Worm (Caenorhabditis elegans) whole organism, L3 larva: ENCODE results near the gene C25G4.3.
"Not testable (repeated sequence)": the region's sequence is repeated elsewhere in the genome, so short reads cannot be mapped to it uniquely, and the experiment has no call there.

Source experiments
- R02D3.7 ChIP-seq: fragments of 150-350 bp; optimal IDR thresholded peaks from 2 replicates; lab custom pipeline; 2014; ENCODE audit warnings: missing biosample characterization, missing genetic modification characterization
- ZK546.5 ChIP-seq: sonication (generic microtip); optimal IDR thresholded peaks from 2 replicates; lab custom pipeline; 2017; ENCODE audit warnings: missing biosample characterization, missing genetic modification characterization
- aly-2 ChIP-seq: fragments of 150-350 bp; optimal IDR thresholded peaks from 2 replicates; lab custom pipeline; 2014; ENCODE audit warnings: missing biosample characterization, missing genetic modification characterization
- ceh-16 ChIP-seq: sonication (generic microtip); optimal IDR thresholded peaks from 2 replicates; lab custom pipeline; 2017; ENCODE audit warnings: missing biosample characterization, missing genetic modification characterization
- ceh-28 ChIP-seq: fragments of 150-350 bp; optimal IDR thresholded peaks from 2 replicates; lab custom pipeline; 2014; ENCODE audit warnings: missing biosample characterization, missing genetic modification reagents, missing genetic modification characterization
- ceh-82 ChIP-seq: fragments of 150-350 bp; optimal IDR thresholded peaks from 2 replicates; lab custom pipeline; 2014; ENCODE audit warnings: missing biosample characterization, missing genetic modification characterization
- ceh-9 ChIP-seq: sonication (generic microtip); optimal IDR thresholded peaks from 2 replicates; lab custom pipeline; 2018; ENCODE audit warnings: missing biosample characterization, missing genetic modification characterization
- egl-27 ChIP-seq: sonication (generic microtip); optimal IDR thresholded peaks from 4 replicates; lab custom pipeline; 2017; ENCODE audit warnings: missing biosample characterization, missing genetic modification reagents, missing genetic modification characterization
- egl-5 ChIP-seq: fragments of 150-350 bp; optimal IDR thresholded peaks from 2 replicates; lab custom pipeline; 2017; ENCODE audit warnings: missing biosample characterization, missing genetic modification reagents, missing genetic modification characterization, inconsistent platforms
- elt-1 ChIP-seq: fragments of 150-350 bp; optimal IDR thresholded peaks from 2 replicates; lab custom pipeline; 2014; ENCODE audit warnings: missing biosample characterization, missing genetic modification characterization
- elt-3 ChIP-seq, 3 experiments: fragments of 150-350 bp in 1 of 3; sonication (generic microtip) in 2 of 3; optimal IDR thresholded peaks; 2 replicates in 2 of 3; 4 replicates in 1 of 3; lab custom pipeline; 2014 to 2017; ENCODE audit warnings: missing biosample characterization in 3 of 3, missing genetic modification characterization in 3 of 3
- eor-1 ChIP-seq, 2 experiments: fragments of 150-350 bp; optimal IDR thresholded peaks; 2 replicates each; lab custom pipeline; 2014 to 2018; ENCODE audit warnings: missing biosample characterization in 2 of 2, missing genetic modification characterization in 2 of 2
- fkh-10 ChIP-seq: sonication (generic microtip); optimal IDR thresholded peaks from 2 replicates; lab custom pipeline; 2017; ENCODE audit warnings: missing biosample characterization, missing genetic modification reagents, missing genetic modification characterization
- fkh-2 ChIP-seq: fragments of 150-350 bp; optimal IDR thresholded peaks from 2 replicates; lab custom pipeline; 2014; ENCODE audit warnings: missing biosample characterization, missing genetic modification reagents, missing genetic modification characterization
- jun-1 ChIP-seq: fragments of 150-350 bp; optimal IDR thresholded peaks from 2 replicates; lab custom pipeline; 2014; ENCODE audit warnings: missing biosample characterization, missing genetic modification reagents, missing genetic modification characterization
- lsy-12 ChIP-seq: sonication (generic microtip); optimal IDR thresholded peaks from 2 replicates; lab custom pipeline; 2016; ENCODE audit warnings: mild to moderate bottlenecking, missing genetic modification characterization, missing compliant biosample characterization
- mdl-1 ChIP-seq: fragments of 150-350 bp; optimal IDR thresholded peaks from 2 replicates; lab custom pipeline; 2014; ENCODE audit warnings: missing biosample characterization, missing genetic modification characterization
- mml-1 ChIP-seq: fragments of 150-350 bp; sonication (generic microtip); optimal IDR thresholded peaks from 3 replicates; lab custom pipeline; 2014; ENCODE audit warnings: missing biosample characterization, missing genetic modification characterization
- nfya-1 ChIP-seq: sonication (generic microtip); optimal IDR thresholded peaks from 2 replicates; lab custom pipeline; 2017; ENCODE audit warnings: missing genetic modification characterization, mild to moderate bottlenecking, missing compliant biosample characterization, antibody characterized with exemption, moderate library complexity; ENCODE audit not compliant: insufficient read depth
- nhr-11 ChIP-seq: fragments of 150-350 bp; optimal IDR thresholded peaks from 2 replicates; lab custom pipeline; 2014; ENCODE audit warnings: missing biosample characterization, missing genetic modification characterization
- nhr-12 ChIP-seq: fragments of 150-350 bp; optimal IDR thresholded peaks from 2 replicates; lab custom pipeline; 2014; ENCODE audit warnings: missing biosample characterization, missing genetic modification characterization
- nhr-23 ChIP-seq: fragments of 150-350 bp; optimal IDR thresholded peaks from 2 replicates; lab custom pipeline; 2014; ENCODE audit warnings: missing biosample characterization, missing genetic modification reagents, missing genetic modification characterization
- nhr-25 ChIP-seq: sonication (generic microtip); optimal IDR thresholded peaks from 2 replicates; lab custom pipeline; 2017; ENCODE audit warnings: missing biosample characterization, missing genetic modification characterization
- nhr-43 ChIP-seq: sonication (generic microtip); optimal IDR thresholded peaks from 2 replicates; lab custom pipeline; 2016; ENCODE audit warnings: mild to moderate bottlenecking, missing genetic modification characterization, missing compliant biosample characterization; ENCODE audit not compliant: poor library complexity, severe bottlenecking
- nhr-67 ChIP-seq: fragments of 150-350 bp; optimal IDR thresholded peaks from 2 replicates; lab custom pipeline; 2014; ENCODE audit warnings: missing biosample characterization, missing genetic modification characterization
- nhr-76 ChIP-seq: fragments of 150-350 bp; sonication (generic microtip); optimal IDR thresholded peaks from 5 replicates; lab custom pipeline; 2014; ENCODE audit warnings: missing biosample characterization, missing genetic modification characterization
- pqm-1 ChIP-seq: fragments of 150-350 bp; optimal IDR thresholded peaks from 2 replicates; lab custom pipeline; 2017; ENCODE audit warnings: missing biosample characterization, missing genetic modification characterization, inconsistent platforms
- snpc-4 ChIP-seq: fragments of 150-350 bp; optimal IDR thresholded peaks from 2 replicates; lab custom pipeline; 2014; ENCODE audit warnings: missing biosample characterization, missing genetic modification characterization
- tbx-2 ChIP-seq: sonication (generic microtip); optimal IDR thresholded peaks from 2 replicates; lab custom pipeline; 2016; ENCODE audit warnings: mild to moderate bottlenecking, missing genetic modification characterization, missing compliant biosample characterization
- unc-39 ChIP-seq: sonication (generic microtip); optimal IDR thresholded peaks from 4 replicates; lab custom pipeline; 2017; ENCODE audit warnings: missing biosample characterization, missing genetic modification characterization
- unc-62 ChIP-seq: fragments of 150-350 bp; sonication (generic microtip); optimal IDR thresholded peaks from 4 replicates; lab custom pipeline; 2014; ENCODE audit warnings: missing biosample characterization, missing genetic modification reagents, missing genetic modification characterization
- ztf-11 ChIP-seq: fragments of 150-350 bp; optimal IDR thresholded peaks from 2 replicates; lab custom pipeline; 2014; ENCODE audit warnings: missing biosample characterization, missing genetic modification characterization
- ztf-4 ChIP-seq: fragments of 150-350 bp; optimal IDR thresholded peaks from 2 replicates; lab custom pipeline; 2014; ENCODE audit warnings: missing biosample characterization, missing genetic modification characterization

The C25G4.3 gene

ce11 chrIV:12445463-12445934, at the start of gene C25G4.3:
TSS of gene C25G4.3 (minus strand) at chrIV:12445884.
- TF ChIP-seq fkh-10, result no peak

ce11 chrIV:12495196-12495595, 49.5 kb upstream of the C25G4.3 start, which contains the start of gene sru-20:
TSS of gene sru-20 (plus strand) at chrIV:12495496.
- no peak for TF ChIP-seq mdl-1 (tag; lab: Kevin White, UChicago)
- no peak for TF ChIP-seq nhr-76
- no peak for TF ChIP-seq pqm-1 (tag; lab: Kevin White, UChicago)
- no peak for TF ChIP-seq nhr-23
- no peak for TF ChIP-seq ceh-82 (tag; lab: Kevin White, UChicago)
- no peak for TF ChIP-seq ceh-9
- no peak for TF ChIP-seq unc-62 (GFP tag; lab: Kevin White, UChicago)
- TF ChIP-seq fkh-2 (tag; lab: Kevin White, UChicago), result no peak
- no peak for TF ChIP-seq jun-1 (tag; lab: Kevin White, UChicago)
- no peak for TF ChIP-seq elt-1 (tag; lab: Kevin White, UChicago)

- no peak for TF ChIP-seq ztf-11
- TF ChIP-seq egl-27 (tag; lab: Kevin White, UChicago), result no peak
- no peak for TF ChIP-seq aly-2 (tag; lab: Kevin White, UChicago)
- TF ChIP-seq nhr-67 (tag; lab: Kevin White, UChicago), result no peak
- no peak for TF ChIP-seq nhr-76
- TF ChIP-seq elt-3 (tag; optimal IDR thresholded peaks at IDR 0.05; lab: Kevin White, UChicago), result no peak
- no peak for TF ChIP-seq mdl-1 (tag; lab: Kevin White, UChicago)
- no peak for TF ChIP-seq fkh-2 (tag; lab: Kevin White, UChicago)
Measured at ce11 chrIV:12490491-12490890, 44.8 kb upstream of the C25G4.3 start, which contains the start of gene him-6. TSS of gene him-6 (plus strand) at chrIV:12490791.

ce11 chrIV:12487194-12487593, 41.5 kb upstream of the C25G4.3 start, which contains the start of gene sru-26:
TSS of gene sru-26 (plus strand) at chrIV:12487494.
- TF ChIP-seq aly-2 (tag; lab: Kevin White, UChicago) (no peak), ceh-9 (no peak), nhr-25 (tag; lab: Kevin White, UChicago) (no peak), jun-1 (tag; lab: Kevin White, UChicago) (no peak), nhr-76 (no peak), fkh-2 (tag; lab: Kevin White, UChicago) (no peak), ceh-28 (tag; lab: Kevin White, UChicago) (no peak), mdl-1 (tag; lab: Kevin White, UChicago) (no peak), ceh-82 (tag; lab: Kevin White, UChicago) (no peak), snpc-4 (no peak), eor-1 (tag; optimal IDR thresholded peaks at IDR 0.05; lab: Kevin White, UChicago) (no peak), nfya-1 (tag; lab: Kevin White, UChicago) (no peak)
- TF ChIP-seq, all 47 proteins: peak for 0

- TF ChIP-seq nhr-76; mdl-1 (tag; lab: Kevin White, UChicago); elt-3 (tag; optimal IDR thresholded peaks at IDR 0.05; lab: Kevin White, UChicago): not testable (repeated sequence)
Measured at ce11 chrIV:12484479-12484878, 38.8 kb upstream of the C25G4.3 start, which contains the start of gene T04A11.4. TSS of gene T04A11.4 (minus strand) at chrIV:12484579.

ce11 chrIV:12478711-12479110, 33.0 kb upstream of the C25G4.3 start, which contains the start of gene igdb-1:
TSS of gene igdb-1 (plus strand) at chrIV:12479011.
- TF ChIP-seq ceh-16, ceh-28, tbx-2 (tag; lab: Kevin White, UChicago): not testable (repeated sequence)

- TF ChIP-seq ceh-82, R02D3.7, nfya-1 (tag; lab: Kevin White, UChicago): not testable (repeated sequence)
Measured at ce11 chrIV:12476942-12477341, 31.3 kb upstream of the C25G4.3 start, which contains the start of gene T04A11.1. TSS of gene T04A11.1 (minus strand) at chrIV:12477042.

- TF ChIP-seq tbx-2 (tag; lab: Kevin White, UChicago) (no peak), pqm-1 (tag; lab: Kevin White, UChicago) (no peak), ceh-28 (tag; lab: Kevin White, UChicago) (no peak), nhr-12 (no peak), ZK546.5 (tag; lab: Kevin White, UChicago) (no peak), mdl-1 (tag; lab: Kevin White, UChicago) (no peak), lsy-12 (tag; lab: Kevin White, UChicago) (no peak), ztf-4 (tag; lab: Kevin White, UChicago) (no peak), egl-5 (no peak), unc-39 (tag; lab: Kevin White, UChicago) (no peak), elt-3 (tag; optimal IDR thresholded peaks at IDR 0.05; lab: Kevin White, UChicago) (no peak), mml-1 (tag; lab: Kevin White, UChicago) (no peak), nhr-11 (no peak), nhr-43 (tag; lab: Kevin White, UChicago) (no peak)
Measured at ce11 chrIV:12468359-12468758, 22.7 kb upstream of the C25G4.3 start, which contains the start of gene igdb-2. TSS of gene igdb-2 (plus strand) at chrIV:12468659.
